Fruit fly (Drosophila melanogaster): Measurements from ENCODE around the gene Kdm2.

DNA sequence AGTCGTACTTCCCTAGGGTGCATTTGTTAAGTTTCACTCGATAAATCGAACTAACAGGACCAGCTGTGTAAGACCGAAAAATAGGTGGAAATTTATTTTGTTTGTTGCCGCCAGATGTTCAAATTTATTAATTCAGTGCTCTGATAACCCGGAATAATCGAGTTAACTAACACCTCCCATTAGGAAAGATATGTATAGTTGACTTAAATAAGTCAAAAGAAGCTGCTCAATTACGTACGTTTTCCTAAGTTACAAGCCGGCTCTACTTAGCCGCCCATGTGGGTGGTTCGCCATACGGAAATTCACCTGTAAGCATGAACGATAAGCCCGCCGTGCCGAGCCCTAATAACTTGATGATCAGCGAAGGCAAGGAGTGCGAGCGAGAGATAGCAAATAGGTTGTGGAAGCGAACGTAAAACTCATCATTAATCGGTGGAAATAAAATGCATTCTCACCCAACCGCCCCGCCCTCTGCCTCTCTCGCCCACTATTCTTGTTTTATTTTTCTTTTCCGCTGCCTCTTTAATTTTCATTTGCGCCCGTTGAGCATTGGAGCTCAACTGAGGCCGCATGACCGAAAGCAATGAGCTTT is 1.7 kb downstream of the Kdm2 start:
- no peak for TF ChIP-seq CG8478 (optimal IDR thresholded peaks at IDR 0.05)
- TF ChIP-seq CTCF (optimal IDR thresholded peaks at IDR 0.05): no peak

All from S2 (cell line).